Worm (Caenorhabditis elegans) whole organism, midembryonic: ENCODE results near the gene F59G1.8.

Experiments
- T22C8.4 ChIP-seq: fragments of 200-800 bp; sonication (Bioruptor generic); IDR thresholded peaks from 2 replicates; pipeline ENCODE4 v1.3.6; 2022; ENCODE audit warnings: missing genetic modification characterization, missing compliant biosample characterization
- flt-1 ChIP-seq: fragments of 200-800 bp; sonication (Bioruptor generic); IDR thresholded peaks from 2 replicates; pipeline ENCODE4 v1.3.6; 2022; ENCODE audit warnings: missing genetic modification characterization, missing compliant biosample characterization
- klf-2 ChIP-seq: fragments of 200-800 bp; sonication (Bioruptor generic); conservative IDR thresholded peaks from 2 replicates; pipeline ENCODE4 v1.3.6; 2022; ENCODE audit warnings: missing genetic modification reagents, missing genetic modification characterization, missing compliant biosample characterization
- med-1 ChIP-seq: sonication (generic microtip); optimal IDR thresholded peaks from 2 replicates; lab custom pipeline; 2017; ENCODE audit warnings: missing genetic modification characterization, mild to moderate bottlenecking, missing compliant biosample characterization, antibody characterized with exemption, missing genetic modification reagents; ENCODE audit not compliant: insufficient read depth
- ref-1 ChIP-seq: fragments of 200-800 bp; sonication (Bioruptor generic); conservative IDR thresholded peaks from 2 replicates; pipeline ENCODE4 v1.3.6; 2022; ENCODE audit warnings: missing genetic modification reagents, missing genetic modification characterization, missing compliant biosample characterization
- tab-1 ChIP-seq: fragments of 200-800 bp; sonication (Bioruptor generic); IDR thresholded peaks from 2 replicates; pipeline ENCODE4 v1.3.6; 2022; ENCODE audit warnings: missing genetic modification characterization, missing compliant biosample characterization
- ztf-29 ChIP-seq: fragments of 200-800 bp; sonication (Bioruptor generic); IDR thresholded peaks from 2 replicates; pipeline ENCODE4 v1.3.6; 2022; ENCODE audit warnings: missing genetic modification reagents, missing genetic modification characterization, missing compliant biosample characterization

DNA sequence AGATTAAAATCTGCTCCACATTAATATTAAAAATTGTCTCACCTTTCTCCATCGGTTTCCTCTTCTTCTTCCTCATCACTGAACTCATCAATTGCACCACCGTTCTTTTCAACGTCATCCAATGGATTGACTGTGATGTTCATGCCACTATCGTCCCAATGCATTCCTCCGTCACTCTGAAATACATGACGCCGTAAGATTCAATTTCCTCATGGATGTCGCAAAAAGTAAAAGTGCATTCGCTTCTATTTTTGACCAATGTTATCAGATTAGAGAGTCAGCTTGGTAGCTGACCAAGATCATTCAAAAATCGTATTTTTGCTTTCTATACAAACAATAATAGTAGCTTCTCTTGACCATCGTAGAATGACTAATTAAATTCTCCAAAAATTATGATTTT, 40.1 kb downstream of the F59G1.8 start:
- no peak for TF ChIP-seq tab-1
- TF ChIP-seq med-1 (GFP tag; lab: Kevin White, UChicago), result no peak
- no peak for TF ChIP-seq flt-1 (GFP tag; lab: Robert Waterston, UW)
- TF ChIP-seq ref-1 (GFP tag; lab: Robert Waterston, UW), result no peak
- no peak for TF ChIP-seq klf-2 (GFP tag; lab: Robert Waterston, UW)
- TF ChIP-seq T22C8.4 (GFP tag; lab: Robert Waterston, UW), result no peak
- no peak for TF ChIP-seq ztf-29 (GFP tag; lab: Robert Waterston, UW)
